Worm (Caenorhabditis elegans) whole organism, L1 larva: ENCODE results near the gene ZK1321.4.

Source experiments
- C16A3.4 ChIP-seq: fragments of 150-350 bp; optimal IDR thresholded peaks from 2 replicates; lab custom pipeline; 2014; ENCODE audit warnings: missing biosample characterization, missing genetic modification characterization
- F16B12.6 ChIP-seq: fragments of 150-350 bp; optimal IDR thresholded peaks from 2 replicates; lab custom pipeline; 2014; ENCODE audit warnings: missing biosample characterization, missing genetic modification characterization
- alr-1 ChIP-seq: fragments of 200-800 bp; sonication (Bioruptor generic); optimal IDR thresholded peaks from 2 replicates; lab custom pipeline; 2018; ENCODE audit warnings: borderline replicate concordance, mild to moderate bottlenecking, missing genetic modification characterization, missing compliant biosample characterization
- aly-2 ChIP-seq: fragments of 150-350 bp; optimal IDR thresholded peaks from 2 replicates; lab custom pipeline; 2014; ENCODE audit warnings: missing biosample characterization, missing genetic modification characterization
- blmp-1 ChIP-seq: fragments of 150-350 bp; optimal IDR thresholded peaks from 2 replicates; lab custom pipeline; 2014; ENCODE audit warnings: missing biosample characterization, missing genetic modification characterization
- ceh-90 ChIP-seq: sonication (generic microtip); optimal IDR thresholded peaks from 2 replicates; lab custom pipeline; 2016; ENCODE audit warnings: missing genetic modification characterization, missing compliant biosample characterization
- dpl-1 ChIP-seq, 3 experiments: fragments of 150-350 bp in 2 of 3; sonication (generic microtip) in 1 of 3; optimal IDR thresholded peaks; 2 replicates each; lab custom pipeline; 2014 to 2017; ENCODE audit warnings: missing biosample characterization in 3 of 3, missing genetic modification characterization in 3 of 3, missing genetic modification reagents in 3 of 3
- dsc-1 ChIP-seq: sonication (generic microtip); optimal IDR thresholded peaks from 2 replicates; lab custom pipeline; 2016; ENCODE audit warnings: mild to moderate bottlenecking, missing genetic modification characterization, missing compliant biosample characterization
- efl-1 ChIP-seq, 4 experiments: fragments of 150-350 bp; optimal IDR thresholded peaks in 3 of 4; peaks in 1 of 4; 1 replicate in 1 of 4; 2 replicates in 3 of 4; lab custom pipeline; 2014; ENCODE audit warnings: missing biosample characterization in 2 of 4, missing genetic modification characterization in 2 of 4, missing genetic modification reagents in 2 of 4
- egl-13 ChIP-seq: sonication (generic microtip); optimal IDR thresholded peaks from 2 replicates; lab custom pipeline; 2016; ENCODE audit warnings: missing genotype, missing genetic modification reagents, missing genetic modification characterization, missing compliant biosample characterization
- elt-3 ChIP-seq, 6 experiments: fragments of 150-350 bp in 1 of 6; sonication (generic microtip); optimal IDR thresholded peaks; 2 replicates each; lab custom pipeline; 2017 to 2018; ENCODE audit warnings: missing biosample characterization in 6 of 6, missing genetic modification characterization in 6 of 6, inconsistent platforms in 1 of 6
- fkh-10 ChIP-seq: sonication (generic microtip); optimal IDR thresholded peaks from 2 replicates; lab custom pipeline; 2017; ENCODE audit warnings: missing biosample characterization, missing genetic modification reagents, missing genetic modification characterization
- hlh-4 ChIP-seq: sonication (generic microtip); optimal IDR thresholded peaks from 2 replicates; lab custom pipeline; 2016; ENCODE audit warnings: mild to moderate bottlenecking, missing genetic modification characterization, missing compliant biosample characterization
- hpl-2 ChIP-seq: fragments of 150-350 bp; optimal IDR thresholded peaks from 2 replicates; lab custom pipeline; 2014; ENCODE audit warnings: missing biosample characterization, missing genetic modification reagents, missing genetic modification characterization
- irx-1 ChIP-seq: sonication (generic microtip); optimal IDR thresholded peaks from 2 replicates; lab custom pipeline; 2016; ENCODE audit warnings: missing genetic modification characterization, missing compliant biosample characterization
- lin-14 ChIP-seq: fragments of 200-800 bp; sonication (Bioruptor generic); optimal IDR thresholded peaks from 2 replicates; lab custom pipeline; 2018; ENCODE audit warnings: mild to moderate bottlenecking, missing genetic modification characterization, moderate library complexity, missing compliant biosample characterization
- lin-35 ChIP-seq, 2 experiments: fragments of 150-350 bp; optimal IDR thresholded peaks; 2 replicates each; lab custom pipeline; 2014; ENCODE audit warnings: missing biosample characterization in 2 of 2, missing genetic modification characterization in 2 of 2, missing genetic modification reagents in 2 of 2
- lin-39 ChIP-seq: fragments of 150-350 bp; optimal IDR thresholded peaks from 2 replicates; lab custom pipeline; 2014; ENCODE audit warnings: missing biosample characterization, missing genetic modification reagents, missing genetic modification characterization
- lir-3 ChIP-seq: sonication (generic microtip); optimal IDR thresholded peaks from 2 replicates; lab custom pipeline; 2016; ENCODE audit warnings: mild to moderate bottlenecking, missing genetic modification characterization, moderate library complexity, missing compliant biosample characterization; ENCODE audit not compliant: poor library complexity
- lsy-2 ChIP-seq, 2 experiments: fragments of 150-350 bp; optimal IDR thresholded peaks; 2 replicates each; lab custom pipeline; 2014; ENCODE audit warnings: missing biosample characterization in 2 of 2, missing genetic modification characterization in 2 of 2
- mdl-1 ChIP-seq, 2 experiments: fragments of 150-350 bp; optimal IDR thresholded peaks; 2 replicates each; lab custom pipeline; 2014 to 2017; ENCODE audit warnings: missing biosample characterization in 2 of 2, missing genetic modification characterization in 2 of 2, inconsistent platforms in 1 of 2
- mef-2 ChIP-seq: fragments of 150-350 bp; optimal IDR thresholded peaks from 2 replicates; lab custom pipeline; 2014; ENCODE audit warnings: missing biosample characterization, missing genetic modification characterization
- mep-1 ChIP-seq: fragments of 150-350 bp; optimal IDR thresholded peaks from 2 replicates; lab custom pipeline; 2014; ENCODE audit warnings: missing biosample characterization, missing genetic modification characterization
- nhr-19 ChIP-seq: fragments of 200-800 bp; sonication (Bioruptor generic); conservative IDR thresholded peaks from 2 replicates; pipeline ENCODE4 v1.3.6; 2022; ENCODE audit warnings: missing genetic modification characterization, missing compliant biosample characterization
- nhr-20 ChIP-seq: sonication (generic microtip); optimal IDR thresholded peaks from 2 replicates; lab custom pipeline; 2016; ENCODE audit warnings: mild to moderate bottlenecking, missing genetic modification characterization, missing compliant biosample characterization
- nhr-47 ChIP-seq: sonication (generic microtip); optimal IDR thresholded peaks from 2 replicates; lab custom pipeline; 2016; ENCODE audit warnings: mild to moderate bottlenecking, missing genetic modification characterization, moderate library complexity, missing compliant biosample characterization
- nhr-71 ChIP-seq: sonication (generic microtip); optimal IDR thresholded peaks from 2 replicates; lab custom pipeline; 2016; ENCODE audit warnings: mild to moderate bottlenecking, missing genetic modification characterization, moderate library complexity, missing compliant biosample characterization
- nhr-77 ChIP-seq: fragments of 150-350 bp; optimal IDR thresholded peaks from 2 replicates; lab custom pipeline; 2014; ENCODE audit warnings: missing biosample characterization, missing genetic modification characterization
- nhr-85 ChIP-seq: sonication (generic microtip); peaks from one replicate; lab custom pipeline; 2016; ENCODE audit warnings: missing genetic modification characterization, inconsistent platforms, missing compliant biosample characterization
- nhr-90 ChIP-seq: sonication (generic microtip); optimal IDR thresholded peaks from 2 replicates; lab custom pipeline; 2016; ENCODE audit warnings: mild to moderate bottlenecking, missing genetic modification characterization, missing compliant biosample characterization; ENCODE audit not compliant: poor library complexity
- pax-3 ChIP-seq: fragments of 200-800 bp; sonication (Bioruptor generic); optimal IDR thresholded peaks from 2 replicates; lab custom pipeline; 2018; ENCODE audit warnings: mild to moderate bottlenecking, missing genetic modification characterization, moderate library complexity, missing compliant biosample characterization
- rnt-1 ChIP-seq: sonication (generic microtip); optimal IDR thresholded peaks from 2 replicates; lab custom pipeline; 2016; ENCODE audit warnings: mild to moderate bottlenecking, missing genetic modification characterization, moderate library complexity, missing compliant biosample characterization
- snu-23 ChIP-seq: sonication (generic microtip); optimal IDR thresholded peaks from 2 replicates; lab custom pipeline; 2016; ENCODE audit warnings: missing genetic modification characterization, missing compliant biosample characterization
- tbx-2 ChIP-seq: sonication (generic microtip); optimal IDR thresholded peaks from 2 replicates; lab custom pipeline; 2016; ENCODE audit warnings: missing genetic modification characterization, missing compliant biosample characterization
- tlp-1 ChIP-seq: fragments of 150-350 bp; optimal IDR thresholded peaks from 2 replicates; lab custom pipeline; 2014; ENCODE audit warnings: missing biosample characterization, missing genetic modification characterization
- unc-86 ChIP-seq: sonication (generic microtip); optimal IDR thresholded peaks from 2 replicates; lab custom pipeline; 2016; ENCODE audit warnings: missing genetic modification characterization, missing compliant biosample characterization
- zag-1 ChIP-seq: fragments of 150-350 bp; optimal IDR thresholded peaks from 2 replicates; lab custom pipeline; 2014; ENCODE audit warnings: missing biosample characterization, missing genetic modification characterization
- ztf-11 ChIP-seq, 2 experiments: sonication (generic microtip); optimal IDR thresholded peaks; 2 replicates each; lab custom pipeline; 2016 to 2017; ENCODE audit warnings: missing genetic modification characterization in 2 of 2, missing biosample characterization in 1 of 2, missing compliant biosample characterization in 1 of 2

The ZK1321.4 gene

ce11 chrII:9755425-9755824 is 18.3 kb downstream of the ZK1321.4 start:
- TF ChIP-seq nhr-71 (tag; lab: Kevin White, UChicago) (peak; percentile 35), F16B12.6 (tag; lab: Kevin White, UChicago) (no peak), nhr-85 (tag; lab: Kevin White, UChicago) (no peak), egl-13 (tag; lab: Kevin White, UChicago) (peak; percentile 19), unc-86 (tag; lab: Kevin White, UChicago) (peak; percentile 64), lin-14 (GFP tag; lab: Kevin White, UChicago) (peak; percentile 41), aly-2 (tag; lab: Kevin White, UChicago) (no peak), nhr-47 (tag; lab: Kevin White, UChicago) (peak; percentile 11), dsc-1 (tag; lab: Kevin White, UChicago) (peak; percentile 92), zag-1 (tag; lab: Kevin White, UChicago) (no peak)

DNA sequence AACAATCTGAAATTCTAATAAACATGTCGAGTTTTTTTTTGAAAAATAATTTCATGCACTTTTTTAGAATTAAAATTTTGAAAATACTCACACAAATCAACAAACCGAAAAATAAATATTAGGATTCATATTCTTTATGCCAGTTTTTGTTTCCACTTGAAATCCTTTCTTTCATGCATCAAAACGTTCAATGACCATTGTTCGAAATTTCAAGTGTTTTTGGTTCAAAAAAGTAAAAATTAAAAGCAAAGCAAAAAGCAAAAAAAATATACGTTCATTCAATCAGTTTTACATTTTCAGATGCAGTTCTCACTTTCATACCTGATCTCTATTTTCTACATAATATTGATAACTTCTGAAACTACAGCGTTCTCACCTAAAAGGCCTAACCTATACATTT is 20.0 kb downstream of the ZK1321.4 start, which contains the start of gene ZK1321.1:
TSS of gene ZK1321.1 (plus strand) at position 301 of the 400 bp plus-strand sequence.
- TF ChIP-seq efl-1 (optimal IDR thresholded peaks at IDR 0.05; lab: Kevin White, UChicago) (no peak), efl-1 (GFP tag; optimal IDR thresholded peaks at IDR 0.05 in 1 of 2; lab: Kevin White, UChicago) (peak in 1 of 2 experiments; percentile 13), tbx-2 (tag; lab: Kevin White, UChicago) (no peak), nhr-20 (tag; lab: Kevin White, UChicago) (no peak), lin-39 (tag; lab: Kevin White, UChicago) (no peak)

DNA sequence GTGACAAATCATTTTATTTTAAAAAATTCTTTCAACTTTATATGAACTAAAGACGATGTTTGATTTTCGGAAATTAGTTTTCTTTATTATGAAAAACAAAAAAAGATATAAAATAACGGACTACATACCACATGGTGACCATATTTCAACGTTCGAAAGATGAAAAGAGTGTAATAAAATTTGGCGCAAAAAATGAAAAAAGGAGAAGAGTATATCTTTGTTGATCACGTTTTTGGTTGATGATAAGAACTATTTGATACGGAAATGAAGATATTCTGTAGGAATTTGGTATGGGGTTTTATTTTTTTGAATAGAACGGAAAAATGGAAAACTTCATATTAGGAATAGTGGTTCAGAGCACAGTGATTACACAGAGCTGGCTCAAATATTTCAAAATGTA is 20.7 kb downstream of the ZK1321.4 start, which contains the start of gene Y53C12B.7:
TSS of gene Y53C12B.7 (minus strand) at position 163 of the 400 bp plus-strand sequence.
- TF ChIP-seq lin-14 (GFP tag; lab: Kevin White, UChicago) (peak; percentile 49), elt-3 (tag; optimal IDR thresholded peaks at IDR 0.05; lab: Kevin White, UChicago) (peak in 2 of 6 experiments; percentile 61 to 81), tbx-2 (tag; lab: Kevin White, UChicago) (no peak), nhr-20 (tag; lab: Kevin White, UChicago) (peak; percentile 52), C16A3.4 (no peak), nhr-71 (tag; lab: Kevin White, UChicago) (peak; percentile 7), hpl-2 (GFP tag; lab: Kevin White, UChicago) (no peak), hlh-4 (tag; lab: Kevin White, UChicago) (no peak), blmp-1 (tag; lab: Kevin White, UChicago) (peak; percentile 43), mep-1 (tag; lab: Kevin White, UChicago) (no peak)

ce11 chrII:9752278-9752677 is 21.5 kb downstream of the ZK1321.4 start:
- TF ChIP-seq nhr-19 (GFP tag; lab: Robert Waterston, UW) (peak; percentile 40), lin-35 (GFP tag; optimal IDR thresholded peaks at IDR 0.05; lab: Kevin White, UChicago) (peak in 1 of 2 experiments; percentile 27), snu-23 (GFP tag; lab: Kevin White, UChicago) (peak; percentile 46), lsy-2 (tag; optimal IDR thresholded peaks at IDR 0.05; lab: Kevin White, UChicago) (peak in 1 of 2 experiments; percentile 23), elt-3 (tag; optimal IDR thresholded peaks at IDR 0.05; lab: Kevin White, UChicago) (peak in 4 of 6 experiments; percentile 32 to 86 (median 74)), blmp-1 (tag; lab: Kevin White, UChicago) (peak; percentile 13), dpl-1 (GFP tag; optimal IDR thresholded peaks at IDR 0.05; lab: Kevin White, UChicago) (no peak), nhr-71 (tag; lab: Kevin White, UChicago) (peak; percentile 57), fkh-10 (no peak), nhr-20 (tag; lab: Kevin White, UChicago) (peak; percentile 77), nhr-85 (tag; lab: Kevin White, UChicago) (peak; percentile 89), dsc-1 (tag; lab: Kevin White, UChicago) (no peak), nhr-90 (tag; lab: Kevin White, UChicago) (peak; percentile 42), lin-14 (GFP tag; lab: Kevin White, UChicago) (peak; percentile 65)

DNA sequence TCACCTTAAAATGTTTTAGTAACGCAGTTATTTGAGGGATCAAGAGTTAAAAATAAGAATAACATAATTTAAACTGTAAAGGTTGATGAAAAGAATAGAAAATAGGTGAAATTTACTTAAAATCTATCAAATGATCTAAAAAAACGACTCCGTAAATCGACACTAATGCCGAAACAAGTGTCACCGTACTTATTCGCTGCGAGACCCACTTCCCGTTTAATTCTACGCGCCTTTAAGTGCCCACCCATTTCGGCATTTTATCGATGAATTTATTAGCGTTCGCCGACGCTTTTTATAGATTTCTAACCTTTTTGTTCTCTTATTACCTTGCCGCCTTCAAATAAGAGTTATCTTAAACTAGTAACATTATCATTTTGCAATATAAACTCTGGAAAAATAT is 27.7 kb downstream of the ZK1321.4 start, which contains the start of the genes Y53C12B.1 and nos-3:
TSS of gene Y53C12B.1 (minus strand) at position 10 of the 400 bp plus-strand sequence.
TSS of gene nos-3 (plus strand) at position 248 of the 400 bp plus-strand sequence.
- TF ChIP-seq elt-3 (tag; optimal IDR thresholded peaks at IDR 0.05; lab: Kevin White, UChicago) (peak in 3 of 6 experiments; percentile 8 to 81 (median 69)), irx-1 (tag; lab: Kevin White, UChicago) (peak; percentile 68), hlh-4 (tag; lab: Kevin White, UChicago) (no peak), nhr-71 (tag; lab: Kevin White, UChicago) (peak; percentile 85), dpl-1 (GFP tag; optimal IDR thresholded peaks at IDR 0.05; lab: Kevin White, UChicago) (peak; percentile 71 to 81 (median 78)), lin-14 (GFP tag; lab: Kevin White, UChicago) (peak; percentile 80), ztf-11 (tag; optimal IDR thresholded peaks at IDR 0.05; lab: Kevin White, UChicago) (no peak), rnt-1 (tag; lab: Kevin White, UChicago) (peak; percentile 83), lsy-2 (tag; optimal IDR thresholded peaks at IDR 0.05; lab: Kevin White, UChicago) (peak; percentile 99), nhr-77 (tag; lab: Kevin White, UChicago) (peak; percentile 69), unc-86 (tag; lab: Kevin White, UChicago) (peak; percentile 71), mdl-1 (tag; optimal IDR thresholded peaks at IDR 0.05; lab: Kevin White, UChicago) (peak in 1 of 2 experiments; percentile 68), tlp-1 (tag; lab: Kevin White, UChicago) (no peak), snu-23 (GFP tag; lab: Kevin White, UChicago) (peak; percentile 89), tbx-2 (tag; lab: Kevin White, UChicago) (peak; percentile 75), mep-1 (tag; lab: Kevin White, UChicago) (peak; percentile 61), lin-35 (GFP tag; optimal IDR thresholded peaks at IDR 0.05; lab: Kevin White, UChicago) (peak; percentile 83 to 87), ceh-90 (no peak), dsc-1 (tag; lab: Kevin White, UChicago) (peak; percentile 57), lir-3 (peak; percentile 63), mef-2 (tag; lab: Kevin White, UChicago) (no peak), nhr-47 (tag; lab: Kevin White, UChicago) (peak; percentile 80), alr-1 (tag; lab: Kevin White, UChicago) (no peak), pax-3 (tag; lab: Kevin White, UChicago) (peak; percentile 28)
